Fruit fly (Drosophila melanogaster): ENCODE results near the gene CG15599.

The CG15599 gene

dm6 chrX:15675294-15675693, 13.4 kb downstream of the CG15599 start, which contains the start of gene CG12708 (continued):
- TF ChIP-seq Hr39 (GFP tag; optimal IDR thresholded peaks at IDR 0.05) = no peak
- no peak for TF ChIP-seq CG10631 (GFP tag; optimal IDR thresholded peaks at IDR 0.05)
- no peak for TF ChIP-seq Ets21C (GFP tag; optimal IDR thresholded peaks at IDR 0.05)
- no peak for TF ChIP-seq CG11762 (GFP tag; optimal IDR thresholded peaks at IDR 0.05; ENCODE audit: insufficient read depth)
- TF ChIP-seq CG8119 (GFP tag; IDR thresholded peaks at IDR 0.05) = peak; percentile 29; the same call in 1 of the 3 replicates
- no peak for TF ChIP-seq CG7368 (GFP tag; optimal IDR thresholded peaks at IDR 0.05)
- TF ChIP-seq Sox102F (GFP tag; optimal IDR thresholded peaks at IDR 0.05) = peak; percentile 36

- no peak for TF ChIP-seq Sox15 (GFP tag; optimal IDR thresholded peaks at IDR 0.05)
- TF ChIP-seq Eip78C (GFP tag) = peak; percentile 4
- peak; percentile 61 for TF ChIP-seq svp (GFP tag)
Measured at dm6 chrX:15674337-15674736, 14.3 kb downstream of the CG15599 start.

dm6 chrX:15671026-15671563, 17.6 kb downstream of the CG15599 start, which contains the start of gene CG15646:
Gene CG15646 (minus strand): TSS chrX:15671029.
- TF ChIP-seq salr (GFP tag; optimal IDR thresholded peaks at IDR 0.05) (peak in 1 of 2 experiments; percentile 67), CG11294 (GFP tag; IDR thresholded peaks at IDR 0.05) (no peak), fkh (GFP tag; optimal IDR thresholded peaks at IDR 0.05) (no peak), CG8632 (GFP tag; optimal IDR thresholded peaks at IDR 0.05) (peak; percentile 75), CG10669 (GFP tag; optimal IDR thresholded peaks at IDR 0.05) (peak; percentile 76), CG6792 (GFP tag; optimal IDR thresholded peaks at IDR 0.05) (peak; percentile 76), vri (GFP tag; optimal IDR thresholded peaks at IDR 0.05) (peak; percentile 32), CG8319 (GFP tag; optimal IDR thresholded peaks at IDR 0.05) (peak; percentile 61), Eip78C (GFP tag) (peak; percentile 92), esn (GFP tag; optimal IDR thresholded peaks at IDR 0.05) (peak; percentile 80), Ets21C (GFP tag; optimal IDR thresholded peaks at IDR 0.05) (peak; percentile 26), pdm3 (GFP tag; optimal IDR thresholded peaks at IDR 0.05) (peak; percentile 57), eg (GFP tag; IDR thresholded peaks at IDR 0.05) (peak; percentile 51; the same call in 1 of the 3 replicates), cyc (GFP tag; optimal IDR thresholded peaks at IDR 0.05) (peak; percentile 60), Met (GFP tag; optimal IDR thresholded peaks at IDR 0.05) (peak; percentile 76), CG7368 (GFP tag; optimal IDR thresholded peaks at IDR 0.05) (peak; percentile 61), CG34406 (GFP tag; optimal IDR thresholded peaks at IDR 0.05) (peak; percentile 81), CG6276 (GFP tag; optimal IDR thresholded peaks at IDR 0.05) (peak; percentile 39), CG3032 (tag; optimal IDR thresholded peaks at IDR 0.05) (peak; percentile 83), CG1621 (tag; optimal IDR thresholded peaks at IDR 0.05) (peak; percentile 50), CG32006 (GFP tag; optimal IDR thresholded peaks at IDR 0.05) (peak; percentile 70), Hr39 (GFP tag; optimal IDR thresholded peaks at IDR 0.05) (peak; percentile 43), Ets96B (tag; optimal IDR thresholded peaks at IDR 0.05) (peak; percentile 78), Eip75B (GFP tag; optimal IDR thresholded peaks at IDR 0.05) (peak; percentile 64), Hr4 (GFP tag; optimal IDR thresholded peaks at IDR 0.05) (peak; percentile 48), CG31627 (GFP tag; optimal IDR thresholded peaks at IDR 0.05) (peak; percentile 39), Gug (GFP tag; IDR thresholded peaks at IDR 0.05) (0 out of 2 replicates have a peak, but pooled peaks have one; percentile 23), spab (GFP tag; optimal IDR thresholded peaks at IDR 0.05) (peak; percentile 67), Sox102F (GFP tag; optimal IDR thresholded peaks at IDR 0.05) (peak; percentile 49), CG8119 (GFP tag; IDR thresholded peaks at IDR 0.05) (peak; percentile 73), CG9139 (GFP tag; optimal IDR thresholded peaks at IDR 0.05) (peak; percentile 66), Blimp-1 (GFP tag; optimal IDR thresholded peaks at IDR 0.05) (peak; percentile 55), achi (GFP tag; optimal IDR thresholded peaks at IDR 0.05) (peak; percentile 74), dac (GFP tag; optimal IDR thresholded peaks at IDR 0.05) (no peak), dsx (GFP tag; optimal IDR thresholded peaks at IDR 0.05; ENCODE audit: poor library complexity, severe bottlenecking) (peak; percentile 86), CG4318 (GFP tag; optimal IDR thresholded peaks at IDR 0.05) (peak; percentile 44), Hr38 (GFP tag; optimal IDR thresholded peaks at IDR 0.05) (no peak), ss (GFP tag; optimal IDR thresholded peaks at IDR 0.05) (peak; percentile 82 to 88), CG11902 (GFP tag; optimal IDR thresholded peaks at IDR 0.05) (peak; percentile 53), acj6 (GFP tag; optimal IDR thresholded peaks at IDR 0.05) (peak; percentile 71), net (GFP tag; optimal IDR thresholded peaks at IDR 0.05) (peak; percentile 68), lz (GFP tag; optimal IDR thresholded peaks at IDR 0.05) (peak; percentile 64)

Data from whole organism, prepupa.